Worm (Caenorhabditis elegans): Measurements from ENCODE around the gene C27A7.6.

The C27A7.6 gene

ce11 chrV:12082932-12083331, 47.7 kb downstream of the C27A7.6 start, which contains the start of gene R07B7.10:
TSS of gene R07B7.10 (plus strand) at chrV:12083216.
- TF ChIP-seq nhr-237 (tag; optimal IDR thresholded peaks at IDR 0.05) (no peak), lin-32 (GFP tag; optimal IDR thresholded peaks at IDR 0.05) (no peak), mls-2 (tag; optimal IDR thresholded peaks at IDR 0.05) (no peak), unc-120 (tag; optimal IDR thresholded peaks at IDR 0.05; ENCODE audit: poor library complexity, severe bottlenecking) (no peak), lsy-2 (tag; optimal IDR thresholded peaks at IDR 0.05) (no peak), nhr-28 (tag; optimal IDR thresholded peaks at IDR 0.05) (no peak), hlh-1 (tag; optimal IDR thresholded peaks at IDR 0.05) (no peak), blmp-1 (tag; optimal IDR thresholded peaks at IDR 0.05) (no peak), drap-1 (GFP tag; optimal IDR thresholded peaks at IDR 0.05) (no peak), nhr-76 (tag; optimal IDR thresholded peaks at IDR 0.05) (no peak), sptf-1 (tag; optimal IDR thresholded peaks at IDR 0.05) (no peak), mab-5 (tag; optimal IDR thresholded peaks at IDR 0.05) (no peak), nhr-2 (tag; optimal IDR thresholded peaks at IDR 0.05) (no peak), unc-39 (tag; optimal IDR thresholded peaks at IDR 0.05) (no peak)

DNA sequence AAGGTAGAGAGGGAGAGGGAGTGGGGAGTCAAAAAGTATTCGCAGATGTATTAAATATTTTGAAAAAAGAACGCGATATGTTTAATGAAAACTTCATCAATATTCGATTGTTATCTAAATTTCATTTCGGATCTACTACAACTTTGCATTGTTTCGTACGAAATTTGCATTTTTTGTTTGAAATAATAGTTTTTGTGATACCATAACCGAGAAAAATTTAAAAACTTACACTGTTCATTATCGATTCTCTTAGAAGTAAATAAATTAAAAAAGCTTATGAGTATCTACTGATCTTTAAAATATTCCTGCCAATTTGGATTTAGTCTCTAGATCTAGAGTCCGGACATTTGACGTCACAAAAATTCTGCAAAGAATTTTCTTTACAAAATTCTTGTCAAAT, 50.3 kb downstream of the C27A7.6 start, which contains the start of gene R07B7.9:
Gene R07B7.9 (minus strand): TSS at position 101 of the 400 bp plus-strand sequence.
- TF ChIP-seq zip-8 (tag; optimal IDR thresholded peaks at IDR 0.05) (no peak), nhr-12 (tag; optimal IDR thresholded peaks at IDR 0.05) (no peak), drap-1 (GFP tag; optimal IDR thresholded peaks at IDR 0.05) (no peak), unc-120 (tag; optimal IDR thresholded peaks at IDR 0.05; ENCODE audit: poor library complexity, severe bottlenecking) (no peak)

DNA sequence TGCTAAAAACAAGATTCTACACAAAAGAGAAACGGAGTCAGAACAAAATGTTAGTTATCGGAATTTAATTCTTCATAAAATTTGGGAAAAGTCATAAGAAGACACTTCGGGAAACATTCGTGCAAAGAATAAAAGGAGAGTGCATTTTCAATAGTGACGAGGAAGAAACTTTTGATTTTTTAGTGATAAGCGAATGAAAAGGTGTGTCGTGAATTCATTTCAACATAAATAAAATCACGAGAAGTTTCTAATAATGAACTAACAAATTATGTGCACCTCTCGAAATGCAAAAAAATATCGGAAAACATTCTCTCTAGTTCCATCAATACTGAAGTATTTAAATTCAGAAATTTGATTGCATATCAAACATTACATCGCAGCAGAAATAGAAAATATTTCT, 54.6 kb downstream of the C27A7.6 start:
- TF ChIP-seq snpc-4 (tag; optimal IDR thresholded peaks at IDR 0.05) = no peak
- TF ChIP-seq lin-32 (GFP tag; optimal IDR thresholded peaks at IDR 0.05) = no peak
- TF ChIP-seq lin-13 (tag; optimal IDR thresholded peaks at IDR 0.05) = no peak
- TF ChIP-seq pha-4 (tag; optimal IDR thresholded peaks at IDR 0.05) = no peak
- no peak for TF ChIP-seq ham-2 (GFP tag; optimal IDR thresholded peaks at IDR 0.05)
- TF ChIP-seq sptf-1 (tag; optimal IDR thresholded peaks at IDR 0.05) = no peak
- TF ChIP-seq elt-3 (tag; optimal IDR thresholded peaks at IDR 0.05) = no peak
- no peak for TF ChIP-seq cnd-1 (tag; optimal IDR thresholded peaks at IDR 0.05)

ce11 chrV:12074886-12075285, 55.7 kb downstream of the C27A7.6 start, which contains the start of gene R07B7.6:
TSS of gene R07B7.6 (minus strand) at chrV:12074986.
- TF ChIP-seq drap-1 (GFP tag; optimal IDR thresholded peaks at IDR 0.05) (no peak), nhr-76 (tag; optimal IDR thresholded peaks at IDR 0.05) (no peak)

All from whole organism, mixed stage, embryonic.